Worm (Caenorhabditis elegans) whole organism, young adult: ENCODE results near the gene nhr-219.

Experiments used
- attf-3 ChIP-seq: fragments of 200-800 bp; sonication (Bioruptor generic); conservative IDR thresholded peaks from 2 replicates; pipeline ENCODE4 v1.3.6; 2022; ENCODE audit warnings: missing genetic modification reagents, missing genetic modification characterization, missing compliant biosample characterization
- ets-4 ChIP-seq: fragments of 200-800 bp; sonication (Bioruptor generic); optimal IDR thresholded peaks from 2 replicates; lab custom pipeline; 2018; ENCODE audit warnings: mild to moderate bottlenecking, missing genetic modification characterization, missing compliant biosample characterization
- hlh-26 ChIP-seq: fragments of 200-800 bp; sonication (Bioruptor generic); conservative IDR thresholded peaks from 2 replicates; pipeline ENCODE4 v1.3.6; 2022; ENCODE audit warnings: missing genetic modification reagents, missing genetic modification characterization, missing compliant biosample characterization

DNA sequence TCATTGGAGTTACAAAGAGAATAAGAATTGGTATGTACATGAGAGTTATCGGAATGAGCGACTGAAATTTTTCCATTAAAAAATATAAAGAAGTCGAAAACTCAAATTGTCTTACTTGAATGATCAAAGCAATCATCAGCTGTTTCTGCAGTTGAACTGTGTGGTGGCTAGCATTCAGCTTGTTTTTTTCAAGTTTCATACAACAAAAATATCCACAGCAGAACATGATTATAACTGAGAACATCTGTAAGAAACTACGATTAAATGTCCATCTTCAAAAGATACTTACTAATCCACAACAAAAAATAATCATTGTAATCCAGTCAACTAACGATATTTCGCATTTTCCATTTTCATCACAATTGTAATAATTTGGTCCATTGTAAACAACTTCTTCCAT is 18.8 kb upstream of the nhr-219 start:
- TF ChIP-seq ets-4, result no peak
- TF ChIP-seq attf-3 (GFP tag; lab: Robert Waterston, UW), result no peak
- TF ChIP-seq hlh-26 (GFP tag; lab: Robert Waterston, UW), result no peak
